Fruit fly (Drosophila melanogaster): Measurements from ENCODE around the gene CG42717.

Gene CG42717

DNA sequence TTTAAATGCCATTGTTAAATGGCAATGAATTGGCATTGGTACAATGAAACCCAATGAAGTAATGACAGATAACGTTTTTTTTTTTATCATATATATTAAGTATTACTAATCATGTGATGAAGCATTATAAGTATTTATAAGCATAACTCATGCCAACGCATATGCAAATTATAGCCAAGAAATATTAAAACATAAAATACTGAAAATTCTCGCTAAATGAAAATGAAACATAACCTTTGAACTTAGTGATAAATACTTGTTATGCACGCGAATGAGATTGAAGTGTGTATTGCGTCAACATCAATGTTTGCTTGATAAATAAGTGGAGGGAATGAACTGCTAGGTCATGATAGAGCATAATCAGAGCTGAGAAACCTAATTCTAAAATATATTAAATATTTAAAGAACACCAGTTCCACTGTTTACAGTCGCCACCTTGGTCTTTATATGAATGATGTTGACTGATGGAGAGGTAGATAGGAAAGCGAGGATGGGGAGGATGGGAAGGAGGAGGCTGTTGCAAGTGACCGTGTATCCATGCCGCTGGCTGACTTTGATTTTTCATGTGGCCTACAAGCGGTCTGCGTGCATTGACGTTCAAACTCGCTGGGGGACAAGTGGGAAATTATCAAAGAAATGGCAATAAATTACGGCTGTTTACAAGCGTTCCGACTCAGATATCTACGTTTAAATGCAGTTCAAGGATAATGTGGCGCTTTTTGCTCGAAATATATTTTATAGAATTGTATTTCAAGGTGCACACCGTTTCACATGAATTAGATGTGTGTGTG, 23.3 kb upstream of the CG42717 start (continued):
- no peak for TF ChIP-seq eyg (GFP tag; optimal IDR thresholded peaks at IDR 0.05)
- no peak for TF ChIP-seq chif (GFP tag; optimal IDR thresholded peaks at IDR 0.05)
- no peak for TF ChIP-seq Dref (GFP tag; IDR thresholded peaks at IDR 0.05)
- TF ChIP-seq CG12219 (GFP tag; optimal IDR thresholded peaks at IDR 0.05) = no peak
- TF ChIP-seq Dbx (GFP tag; IDR thresholded peaks at IDR 0.05) = no peak
- TF ChIP-seq ATbp (GFP tag; optimal IDR thresholded peaks at IDR 0.05) = peak; percentile 37
- TF ChIP-seq CG6765 (GFP tag; optimal IDR thresholded peaks at IDR 0.05) = no peak
- peak; percentile 27 for TF ChIP-seq CG10979 (tag; optimal IDR thresholded peaks at IDR 0.05)
- TF ChIP-seq CG11504 (tag; optimal IDR thresholded peaks at IDR 0.05) = peak; percentile 9
- TF ChIP-seq CG3065 (GFP tag; optimal IDR thresholded peaks at IDR 0.05) = no peak
- no peak for TF ChIP-seq CG3726 (GFP tag; IDR thresholded peaks at IDR 0.05)
- no peak for TF ChIP-seq CG12155 (GFP tag; optimal IDR thresholded peaks at IDR 0.05)
- no peak for TF ChIP-seq unpg (GFP tag; optimal IDR thresholded peaks at IDR 0.05)
- no peak for TF ChIP-seq CG1602 (GFP tag; optimal IDR thresholded peaks at IDR 0.05)
- no peak for TF ChIP-seq Dll (GFP tag; IDR thresholded peaks at IDR 0.05; ENCODE audit: partially characterized antibody)
- TF ChIP-seq Rx (GFP tag; IDR thresholded peaks at IDR 0.05) = no peak
- TF ChIP-seq gt (GFP tag; IDR thresholded peaks at IDR 0.05) = no peak
- TF ChIP-seq CG12769 (tag; optimal IDR thresholded peaks at IDR 0.05) = no peak
- no peak for TF ChIP-seq CG11093 (GFP tag; IDR thresholded peaks at IDR 0.05)
- no peak for TF ChIP-seq oc (tag; optimal IDR thresholded peaks at IDR 0.05)
- no peak for TF ChIP-seq sna (GFP tag; IDR thresholded peaks at IDR 0.05; ENCODE audit: partially characterized antibody)
- no peak for TF ChIP-seq CG1792 (GFP tag; optimal IDR thresholded peaks at IDR 0.05)
- peak; percentile 43 for TF ChIP-seq CG15601 (tag; optimal IDR thresholded peaks at IDR 0.05)
- TF ChIP-seq CG17359 (tag; optimal IDR thresholded peaks at IDR 0.05) = peak; percentile 5
- TF ChIP-seq CG13123 (GFP tag; optimal IDR thresholded peaks at IDR 0.05) = no peak
- TF ChIP-seq her (GFP tag; optimal IDR thresholded peaks at IDR 0.05) = no peak
- no peak for TF ChIP-seq org-1 (GFP tag; optimal IDR thresholded peaks at IDR 0.05)
- no peak for TF ChIP-seq prd (optimal IDR thresholded peaks at IDR 0.05)
- TF ChIP-seq prd (GFP tag; IDR thresholded peaks at IDR 0.05) = no peak
- peak; percentile 11 for TF ChIP-seq CG18476 (GFP tag; optimal IDR thresholded peaks at IDR 0.05)
- TF ChIP-seq Gug (GFP tag; IDR thresholded peaks at IDR 0.05) = no peak
- TF ChIP-seq CG17612 (GFP tag; IDR thresholded peaks at IDR 0.05) = no peak
- no peak for TF ChIP-seq gfzf (GFP tag; optimal IDR thresholded peaks at IDR 0.05)
- no peak for TF ChIP-seq CG13894 (tag; optimal IDR thresholded peaks at IDR 0.05)
- TF ChIP-seq ttk (GFP tag; IDR thresholded peaks at IDR 0.05) = no peak
- no peak for TF ChIP-seq sc (optimal IDR thresholded peaks at IDR 0.05)
- peak; percentile 53 for TF ChIP-seq sc (GFP tag; optimal IDR thresholded peaks at IDR 0.05)
- no peak for TF ChIP-seq CG14050 (GFP tag; IDR thresholded peaks at IDR 0.05)
- no peak for TF ChIP-seq jumu (GFP tag; optimal IDR thresholded peaks at IDR 0.05)
- TF ChIP-seq CG10462 (GFP tag; optimal IDR thresholded peaks at IDR 0.05) = no peak
- peak; percentile 22 for TF ChIP-seq nau (GFP tag; optimal IDR thresholded peaks at IDR 0.05)
- TF ChIP-seq CG14667 (GFP tag; IDR thresholded peaks at IDR 0.05) = no peak
- TF ChIP-seq CG10654 (GFP tag; optimal IDR thresholded peaks at IDR 0.05) = no peak
- TF ChIP-seq jing (GFP tag; optimal IDR thresholded peaks at IDR 0.05) = no peak
- no peak for TF ChIP-seq crc (GFP tag; optimal IDR thresholded peaks at IDR 0.05)
- no peak for TF ChIP-seq bigmax (GFP tag; optimal IDR thresholded peaks at IDR 0.05)
- no peak for TF ChIP-seq CG8388 (GFP tag; optimal IDR thresholded peaks at IDR 0.05)

All from whole organism, embryonic.